Fruit fly (Drosophila melanogaster) whole organism, embryonic: ENCODE measurements around the gene VhaAC45RP.

Experiments used
- Aef1 ChIP-seq: fragments of 200-800 bp; sonication (Bioruptor generic); IDR thresholded peaks from 3 replicates; pipeline ENCODE4 v1.3.6; 2022; ENCODE audit warnings: missing biosample characterization, missing genetic modification characterization
- Atf-2 ChIP-seq: fragments of 200-800 bp; sonication (Bioruptor generic); optimal IDR thresholded peaks from 2 replicates; lab custom pipeline; 2016; ENCODE audit warnings: missing biosample characterization, missing genetic modification characterization
- B-H2 ChIP-seq: fragments of 200-800 bp; sonication (Bioruptor generic); optimal IDR thresholded peaks from 2 replicates; lab custom pipeline; 2018; ENCODE audit warnings: missing biosample characterization, mild to moderate bottlenecking, missing genetic modification characterization
- Bdp1 ChIP-seq: fragments of 200-800 bp; sonication (Bioruptor generic); optimal IDR thresholded peaks from 3 replicates; lab custom pipeline; 2016; ENCODE audit warnings: missing biosample characterization, missing genetic modification characterization
- CG10274 ChIP-seq: fragments of 200-800 bp; sonication (Bioruptor generic); optimal IDR thresholded peaks from 3 replicates; lab custom pipeline; 2017; ENCODE audit warnings: missing biosample characterization, mild to moderate bottlenecking, missing genetic modification characterization
- CG10366 ChIP-seq: fragments of 200-800 bp; sonication (Bioruptor generic); IDR thresholded peaks from 2 replicates; pipeline ENCODE4 v1.3.6; 2022; ENCODE audit warnings: missing biosample characterization, missing genetic modification characterization
- CG10979 ChIP-seq: fragments of 200-800 bp; sonication (Bioruptor generic); optimal IDR thresholded peaks from 2 replicates; lab custom pipeline; 2018; ENCODE audit warnings: missing biosample characterization, mild to moderate bottlenecking, missing genetic modification characterization, moderate library complexity
- CG1233 ChIP-seq: fragments of 200-800 bp; sonication (Bioruptor generic); optimal IDR thresholded peaks from 4 replicates; lab custom pipeline; 2018; ENCODE audit warnings: missing biosample characterization, mild to moderate bottlenecking, missing genetic modification characterization
- CG13624 ChIP-seq: fragments of 200-800 bp; sonication (Bioruptor generic); optimal IDR thresholded peaks from 2 replicates; lab custom pipeline; 2016; ENCODE audit warnings: missing biosample characterization, missing genetic modification characterization
- CG1529 ChIP-seq: fragments of 200-800 bp; sonication (Bioruptor generic); optimal IDR thresholded peaks from 3 replicates; lab custom pipeline; 2018; ENCODE audit warnings: missing biosample characterization, missing genetic modification characterization
- CG1647 ChIP-seq: fragments of 200-800 bp; sonication (Bioruptor generic); optimal IDR thresholded peaks from 3 replicates; lab custom pipeline; 2016; ENCODE audit warnings: missing biosample characterization, missing genetic modification characterization
- CG17829 ChIP-seq: fragments of 200-800 bp; optimal IDR thresholded peaks from 2 replicates; lab custom pipeline; 2019; ENCODE audit warnings: missing biosample characterization, mild to moderate bottlenecking, missing genetic modification characterization, moderate library complexity
- CG18262 ChIP-seq: fragments of 200-800 bp; optimal IDR thresholded peaks from 3 replicates; lab custom pipeline; 2019; ENCODE audit warnings: missing biosample characterization, mild to moderate bottlenecking, missing genetic modification characterization, moderate library complexity
- CG18476 ChIP-seq: fragments of 200-800 bp; sonication (Bioruptor generic); optimal IDR thresholded peaks from 2 replicates; lab custom pipeline; 2016; ENCODE audit warnings: missing biosample characterization, mild to moderate bottlenecking, missing genetic modification characterization
- CG2116 ChIP-seq: fragments of 200-800 bp; sonication (Bioruptor generic); optimal IDR thresholded peaks from 3 replicates; lab custom pipeline; 2018; ENCODE audit warnings: missing biosample characterization, mild to moderate bottlenecking, missing genetic modification characterization
- CG30403 ChIP-seq: fragments of 200-800 bp; sonication (Bioruptor generic); optimal IDR thresholded peaks from 3 replicates; lab custom pipeline; 2016; ENCODE audit warnings: missing biosample characterization, missing genetic modification characterization
- CG3163 ChIP-seq: fragments of 200-800 bp; sonication (Bioruptor generic); optimal IDR thresholded peaks from 3 replicates; lab custom pipeline; 2016; ENCODE audit warnings: missing biosample characterization, missing genetic modification characterization
- CG3281 ChIP-seq: fragments of 200-800 bp; sonication (Bioruptor generic); optimal IDR thresholded peaks from 3 replicates; lab custom pipeline; 2017; ENCODE audit warnings: missing biosample characterization, mild to moderate bottlenecking, missing genetic modification characterization
- CG33213 ChIP-seq: fragments of 200-800 bp; sonication (Bioruptor generic); optimal IDR thresholded peaks from 3 replicates; lab custom pipeline; 2016; ENCODE audit warnings: missing biosample characterization, missing genetic modification characterization
- CG4360 ChIP-seq: fragments of 200-800 bp; sonication (Bioruptor generic); IDR thresholded peaks from 2 replicates; pipeline ENCODE4 v1.3.6; 2022; ENCODE audit warnings: missing biosample characterization, missing genetic modification characterization
- CG4617 ChIP-seq: fragments of 200-800 bp; sonication (Bioruptor generic); optimal IDR thresholded peaks from 3 replicates; lab custom pipeline; 2016; ENCODE audit warnings: missing biosample characterization, missing genetic modification characterization, borderline replicate concordance
- CG9817 ChIP-seq: fragments of 200-800 bp; sonication (Bioruptor generic); optimal IDR thresholded peaks from 2 replicates; lab custom pipeline; 2018; ENCODE audit warnings: missing biosample characterization, mild to moderate bottlenecking, missing genetic modification characterization, moderate library complexity
- Dfd ChIP-seq, 2 experiments: fragments of >200 bp; optimal IDR thresholded peaks; 2 replicates each; lab custom pipeline; 2017; ENCODE audit warnings: missing biosample characterization in 2 of 2, missing genetic modification characterization in 2 of 2
- Lpt ChIP-seq: fragments of >200 bp; optimal IDR thresholded peaks from 2 replicates; lab custom pipeline; 2018; ENCODE audit warnings: missing biosample characterization, missing genetic modification characterization
- NFAT ChIP-seq: fragments of 200-800 bp; sonication (Bioruptor generic); IDR thresholded peaks from 2 replicates; pipeline ENCODE4 v1.3.6; 2022; ENCODE audit warnings: missing biosample characterization, missing genetic modification characterization
- Scr ChIP-seq: fragments of 200-800 bp; sonication (Bioruptor generic); IDR thresholded peaks from 2 replicates; pipeline ENCODE4 v1.3.6; 2022; ENCODE audit warnings: missing biosample characterization, missing genetic modification characterization; ENCODE audit not compliant: partially characterized antibody
- Sry-β ChIP-seq: fragments of 200-800 bp; sonication (Bioruptor generic); optimal IDR thresholded peaks from 2 replicates; lab custom pipeline; 2018; ENCODE audit warnings: missing biosample characterization, mild to moderate bottlenecking, missing genetic modification characterization, moderate library complexity
- Ssrp ChIP-seq: fragments of 200-800 bp; sonication (Bioruptor generic); optimal IDR thresholded peaks from 2 replicates; lab custom pipeline; 2018; ENCODE audit warnings: missing biosample characterization, mild to moderate bottlenecking, missing genetic modification characterization, moderate library complexity
- Taf1 ChIP-seq: fragments of 200-800 bp; sonication (Bioruptor generic); IDR thresholded peaks from 2 replicates; pipeline ENCODE4 v1.3.6; 2022; ENCODE audit warnings: missing biosample characterization, missing genetic modification characterization
- bbx ChIP-seq: fragments of 200-800 bp; sonication (Bioruptor generic); IDR thresholded peaks from 2 replicates; pipeline ENCODE4 v1.3.6; 2022; ENCODE audit warnings: missing biosample characterization, missing genetic modification characterization; ENCODE audit not compliant: partially characterized antibody
- bcd ChIP-seq: fragments of 200-800 bp; sonication (Bioruptor generic); optimal IDR thresholded peaks from 2 replicates; lab custom pipeline; 2017; ENCODE audit warnings: missing biosample characterization, mild to moderate bottlenecking, missing genetic modification characterization
- en ChIP-seq: fragments of 200-800 bp; sonication (Bioruptor generic); optimal IDR thresholded peaks from 2 replicates; lab custom pipeline; 2016; ENCODE audit warnings: missing biosample characterization, missing genetic modification characterization
- hth ChIP-seq: fragments of >200 bp; optimal IDR thresholded peaks from 2 replicates; lab custom pipeline; 2017; ENCODE audit warnings: inconsistent platforms
- jumu ChIP-seq: fragments of 200-800 bp; sonication (Bioruptor generic); optimal IDR thresholded peaks from 3 replicates; lab custom pipeline; 2016; ENCODE audit warnings: missing biosample characterization, missing genetic modification characterization
- kah ChIP-seq: fragments of 200-800 bp; sonication (Bioruptor generic); optimal IDR thresholded peaks from 2 replicates; lab custom pipeline; 2018; ENCODE audit warnings: missing biosample characterization, mild to moderate bottlenecking, missing genetic modification characterization
- kay ChIP-seq: fragments of 200-800 bp; sonication (Bioruptor generic); optimal IDR thresholded peaks from 2 replicates; lab custom pipeline; 2016; ENCODE audit warnings: missing biosample characterization, missing genetic modification characterization
- klu ChIP-seq: fragments of 200-800 bp; sonication (Bioruptor generic); IDR thresholded peaks from 2 replicates; pipeline ENCODE4 v1.3.6; 2022; ENCODE audit warnings: missing biosample characterization, missing genetic modification characterization
- lab ChIP-seq: fragments of 200-800 bp; sonication (Bioruptor generic); optimal IDR thresholded peaks from 3 replicates; lab custom pipeline; 2017; ENCODE audit warnings: missing biosample characterization, missing genetic modification characterization, mild to moderate bottlenecking, moderate library complexity, missing genetic modification reagents
- mam ChIP-seq: fragments of 200-800 bp; sonication (Bioruptor generic); optimal IDR thresholded peaks from 3 replicates; lab custom pipeline; 2016; ENCODE audit warnings: missing biosample characterization, missing genetic modification characterization
- nmo ChIP-seq: fragments of 200-800 bp; sonication (Bioruptor generic); optimal IDR thresholded peaks from 2 replicates; lab custom pipeline; 2018; ENCODE audit warnings: missing biosample characterization, mild to moderate bottlenecking, missing genetic modification characterization, moderate library complexity
- pita ChIP-seq: fragments of 200-800 bp; sonication (Bioruptor generic); optimal IDR thresholded peaks from 2 replicates; lab custom pipeline; 2017; ENCODE audit warnings: missing biosample characterization, mild to moderate bottlenecking, missing genetic modification characterization
- pnt ChIP-seq: fragments of 200-800 bp; sonication (Bioruptor generic); optimal IDR thresholded peaks from 3 replicates; lab custom pipeline; 2016; ENCODE audit warnings: missing biosample characterization, missing genetic modification characterization
- prd ChIP-seq, 3 experiments: fragments of >200 bp in 2 of 3; fragments of 200-800 bp in 1 of 3; sonication (Bioruptor generic) in 1 of 3; optimal IDR thresholded peaks in 2 of 3; IDR thresholded peaks in 1 of 3; 2 replicates in 2 of 3; 3 replicates in 1 of 3; pipeline versions ENCODE4 v1.3.6 to Lab custom; 2017 to 2022; ENCODE audit warnings: missing biosample characterization in 1 of 3, missing genetic modification characterization in 1 of 3
- pum ChIP-seq: fragments of 200-800 bp; sonication (Bioruptor generic); optimal IDR thresholded peaks from 2 replicates; lab custom pipeline; 2016; ENCODE audit warnings: missing biosample characterization, missing genetic modification characterization
- salm ChIP-seq: fragments of 200-800 bp; sonication (Bioruptor generic); optimal IDR thresholded peaks from 2 replicates; lab custom pipeline; 2018; ENCODE audit warnings: missing biosample characterization, mild to moderate bottlenecking, missing genetic modification characterization
- shn ChIP-seq: fragments of 200-800 bp; sonication (Bioruptor generic); optimal IDR thresholded peaks from 3 replicates; lab custom pipeline; 2016; ENCODE audit warnings: missing biosample characterization, missing genetic modification characterization
- slbo ChIP-seq: fragments of 200-800 bp; sonication (Bioruptor generic); IDR thresholded peaks from 2 replicates; pipeline ENCODE4 v1.3.6; 2022; ENCODE audit warnings: missing biosample characterization, missing genetic modification characterization
- tin ChIP-seq: fragments of 200-800 bp; sonication (Bioruptor generic); optimal IDR thresholded peaks from 3 replicates; lab custom pipeline; 2016; ENCODE audit warnings: missing biosample characterization, missing genetic modification characterization
- trem ChIP-seq: fragments of 200-800 bp; optimal IDR thresholded peaks from 3 replicates; lab custom pipeline; 2019; ENCODE audit warnings: missing biosample characterization, mild to moderate bottlenecking, missing genetic modification characterization, moderate library complexity
- tx ChIP-seq: fragments of 200-800 bp; sonication (Bioruptor generic); optimal IDR thresholded peaks from 2 replicates; lab custom pipeline; 2016; ENCODE audit warnings: missing biosample characterization, missing genetic modification characterization
- wdn ChIP-seq: fragments of 200-800 bp; sonication (Bioruptor generic); IDR thresholded peaks from 2 replicates; pipeline ENCODE4 v1.3.6; 2022; ENCODE audit warnings: missing biosample characterization, missing genetic modification characterization

VhaAC45RP gene

DNA sequence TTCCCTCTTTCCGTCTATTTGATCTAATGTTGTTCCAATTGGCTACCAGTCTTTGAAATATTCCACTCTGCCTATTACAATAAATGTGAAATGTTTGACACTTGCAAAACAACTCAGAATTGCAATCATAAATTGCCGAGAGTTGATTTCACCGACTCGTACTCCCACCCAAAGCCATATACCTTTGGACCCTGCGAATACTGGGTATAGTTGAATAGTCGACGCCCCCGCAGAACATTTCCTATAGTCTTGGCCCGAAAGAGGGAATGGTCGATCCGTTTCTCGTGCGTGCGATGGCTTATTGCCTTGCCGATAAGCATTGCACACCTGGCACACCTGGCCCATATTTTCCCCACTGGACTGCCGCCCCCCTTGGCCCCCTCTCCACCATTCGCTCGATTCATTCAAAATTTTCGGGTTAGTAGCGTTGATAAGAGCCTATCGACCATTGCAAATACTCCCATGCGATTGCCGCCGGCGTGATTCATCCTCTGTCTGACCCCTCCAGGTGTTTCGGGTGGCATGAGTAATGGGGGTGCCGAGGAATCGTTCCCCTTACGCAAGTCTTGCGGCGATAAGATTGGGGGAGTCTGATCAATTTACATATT is 34.0 kb upstream of the VhaAC45RP start (continued):
- TF ChIP-seq CG10366 (GFP tag; lab: Robert Waterston, UW) (no peak), CG1647 (GFP tag; lab: Kevin White, UChicago) (no peak), CG4617 (GFP tag; lab: Kevin White, UChicago) (no peak), Ssrp (tag; lab: Kevin White, UChicago) (no peak), prd (optimal IDR thresholded peaks at IDR 0.05; lab: Kevin White, UChicago) (no peak), prd (GFP tag; IDR thresholded peaks at IDR 0.05; lab: Robert Waterston, UW) (no peak), pita (GFP tag; lab: Kevin White, UChicago) (no peak), CG18262 (tag; lab: Kevin White, UChicago) (no peak), CG9817 (tag; lab: Kevin White, UChicago) (no peak), kah (GFP tag; lab: Kevin White, UChicago) (no peak), hth (lab: Kevin White, UChicago) (no peak), CG17829 (tag; lab: Kevin White, UChicago) (no peak), CG1529 (GFP tag; lab: Kevin White, UChicago) (no peak), Dfd (GFP tag; optimal IDR thresholded peaks at IDR 0.05; lab: Kevin White, UChicago) (no peak), Sry-β (no peak), trem (tag; lab: Kevin White, UChicago) (no peak), CG3163 (GFP tag; lab: Kevin White, UChicago) (peak; percentile 18), Aef1 (GFP tag; lab: Robert Waterston, UW) (no peak), CG33213 (GFP tag; lab: Kevin White, UChicago) (no peak), CG30403 (GFP tag; lab: Kevin White, UChicago) (peak; percentile 12), slbo (GFP tag; lab: Robert Waterston, UW) (peak; percentile 73), pnt (GFP tag; lab: Kevin White, UChicago) (peak; percentile 17), bcd (no peak), Scr (GFP tag; lab: Robert Waterston, UW) (no peak), CG10274 (GFP tag; lab: Kevin White, UChicago) (no peak), Atf-2 (GFP tag; lab: Kevin White, UChicago) (no peak), CG13624 (peak; percentile 23), mam (peak; percentile 38), en (GFP tag; lab: Kevin White, UChicago) (no peak), NFAT (GFP tag; lab: Robert Waterston, UW) (no peak; the same call in none of the 2 replicates), tin (GFP tag; lab: Kevin White, UChicago) (no peak), kay (GFP tag; lab: Kevin White, UChicago) (no peak), CG18476 (GFP tag; lab: Kevin White, UChicago) (no peak), jumu (GFP tag; lab: Kevin White, UChicago) (no peak), Bdp1 (no peak), CG10979 (tag; lab: Kevin White, UChicago) (no peak), CG4360 (GFP tag; lab: Robert Waterston, UW) (no peak), lab (GFP tag; lab: Kevin White, UChicago) (peak; percentile 57), Lpt (GFP tag; lab: Kevin White, UChicago) (no peak), tx (no peak), CG3281 (GFP tag; lab: Kevin White, UChicago) (peak; percentile 7), bbx (no peak), CG1233 (GFP tag; lab: Kevin White, UChicago) (no peak), Taf1 (GFP tag; lab: Robert Waterston, UW) (0 out of 2 replicates have a peak, but pooled peaks have one; percentile 41), B-H2 (GFP tag; lab: Kevin White, UChicago) (no peak), nmo (GFP tag; lab: Kevin White, UChicago) (no peak), pum (GFP tag; lab: Kevin White, UChicago) (no peak), wdn (GFP tag; lab: Robert Waterston, UW) (0 out of 2 replicates have a peak, but pooled peaks have one; percentile 26), salm (no peak), klu (GFP tag; lab: Robert Waterston, UW) (no peak), CG2116 (GFP tag; lab: Kevin White, UChicago) (no peak), shn (GFP tag; lab: Kevin White, UChicago) (no peak)
